Fruit fly (Drosophila melanogaster): ENCODE results near the gene C1GalTA.

Gene C1GalTA

dm6 chr2L:8952194-8953037 lies 1.4 kb upstream of the C1GalTA start (continued):
- peak; percentile 4 for TF ChIP-seq CG1602 (GFP tag; optimal IDR thresholded peaks at IDR 0.05)
- TF ChIP-seq CG11398 (GFP tag; optimal IDR thresholded peaks at IDR 0.05): peak; percentile 12
- TF ChIP-seq slbo (GFP tag; IDR thresholded peaks at IDR 0.05): peak; percentile 71
- TF ChIP-seq Dbx (GFP tag; IDR thresholded peaks at IDR 0.05): peak; percentile 41; the same call in 1 of the 3 replicates
- TF ChIP-seq CG18619 (GFP tag; optimal IDR thresholded peaks at IDR 0.05): peak; percentile 22
- peak; percentile 54; the same call in 1 of the 2 replicates for TF ChIP-seq ara (GFP tag; IDR thresholded peaks at IDR 0.05)
- peak; percentile 97 for TF ChIP-seq CG18011 (GFP tag; optimal IDR thresholded peaks at IDR 0.05)
- no peak for TF ChIP-seq sisA (GFP tag; IDR thresholded peaks at IDR 0.05)
- peak; percentile 31 for TF ChIP-seq Oli (tag; optimal IDR thresholded peaks at IDR 0.05)
- TF ChIP-seq CG7271 (tag; optimal IDR thresholded peaks at IDR 0.05): no peak
- TF ChIP-seq pfk (GFP tag; optimal IDR thresholded peaks at IDR 0.05): no peak
- TF ChIP-seq CG6175 (GFP tag; IDR thresholded peaks at IDR 0.05): no peak
- TF ChIP-seq row (GFP tag; IDR thresholded peaks at IDR 0.05): peak; percentile 82
- TF ChIP-seq Dad (GFP tag; optimal IDR thresholded peaks at IDR 0.05): no peak
- no peak for TF ChIP-seq nerfin-1 (tag; optimal IDR thresholded peaks at IDR 0.05)
- TF ChIP-seq Ets65A (GFP tag): peak; percentile 94
- TF ChIP-seq CHES-1-like (GFP tag; optimal IDR thresholded peaks at IDR 0.05): peak; percentile 17
- no peak for TF ChIP-seq tap (tag; optimal IDR thresholded peaks at IDR 0.05)
- TF ChIP-seq nmo (GFP tag; optimal IDR thresholded peaks at IDR 0.05): peak; percentile 14
- no peak for TF ChIP-seq CG1647 (GFP tag; optimal IDR thresholded peaks at IDR 0.05)
- no peak for TF ChIP-seq gsb (GFP tag; IDR thresholded peaks at IDR 0.05)
- peak; percentile 9 for TF ChIP-seq CG6813 (GFP tag; optimal IDR thresholded peaks at IDR 0.05)
- no peak for TF ChIP-seq CG11560 (tag; IDR thresholded peaks at IDR 0.05)
- peak; percentile 64 for TF ChIP-seq chn (GFP tag; optimal IDR thresholded peaks at IDR 0.05)
- peak; percentile 66 for TF ChIP-seq Atf6 (GFP tag; IDR thresholded peaks at IDR 0.05)
- TF ChIP-seq en (GFP tag; optimal IDR thresholded peaks at IDR 0.05): no peak
- TF ChIP-seq zen (tag; optimal IDR thresholded peaks at IDR 0.05): peak; percentile 37
- no peak for TF ChIP-seq dati (GFP tag; IDR thresholded peaks at IDR 0.05)
- peak; percentile 38; the same call in 1 of the 3 replicates for TF ChIP-seq otp (GFP tag; IDR thresholded peaks at IDR 0.05)
- TF ChIP-seq YL-1 (GFP tag; optimal IDR thresholded peaks at IDR 0.05): no peak
- TF ChIP-seq ci (GFP tag; IDR thresholded peaks at IDR 0.05): peak; percentile 68
- TF ChIP-seq CG12236 (GFP tag; optimal IDR thresholded peaks at IDR 0.05): no peak
- no peak for TF ChIP-seq Ets97D (GFP tag; optimal IDR thresholded peaks at IDR 0.05)
- peak; percentile 11 for TF ChIP-seq BEAF-32 (GFP tag; optimal IDR thresholded peaks at IDR 0.05)
- TF ChIP-seq Pdp1 (GFP tag; optimal IDR thresholded peaks at IDR 0.05): peak; percentile 7 to 25
- no peak; the same call in 1 of the 2 replicates for TF ChIP-seq ranshi (GFP tag; IDR thresholded peaks at IDR 0.05)
- TF ChIP-seq vvl (GFP tag; IDR thresholded peaks at IDR 0.05): peak; percentile 58
- TF ChIP-seq ato (GFP tag; IDR thresholded peaks at IDR 0.05; ENCODE audit: partially characterized antibody): no peak
- TF ChIP-seq CG7928 (GFP tag; optimal IDR thresholded peaks at IDR 0.05): no peak
- no peak for TF ChIP-seq Bteb2 (GFP tag; optimal IDR thresholded peaks at IDR 0.05)
- TF ChIP-seq Abd-B (GFP tag; optimal IDR thresholded peaks at IDR 0.05): no peak
- peak; percentile 32; the same call in 1 of the 2 replicates for TF ChIP-seq MBD-R2 (GFP tag; IDR thresholded peaks at IDR 0.05)
- no peak for TF ChIP-seq Atf-2 (GFP tag; optimal IDR thresholded peaks at IDR 0.05)
- TF ChIP-seq CG4282 (GFP tag; optimal IDR thresholded peaks at IDR 0.05): peak; percentile 10
- peak; percentile 37 for TF ChIP-seq zfh2 (GFP tag; optimal IDR thresholded peaks at IDR 0.05)
- TF ChIP-seq CG13424 (tag; optimal IDR thresholded peaks at IDR 0.05): peak; percentile 1
- peak; percentile 18 to 31 for TF ChIP-seq Hr51 (GFP tag; optimal IDR thresholded peaks at IDR 0.05)
- TF ChIP-seq CG31365 (tag; optimal IDR thresholded peaks at IDR 0.05): no peak
- no peak for TF ChIP-seq gfzf (GFP tag; optimal IDR thresholded peaks at IDR 0.05)

Data from whole organism, embryonic.